Worm (Caenorhabditis elegans) whole organism, late embryonic: ENCODE measurements around the gene ZK1067.4.

ENCODE experiments used
- K09A11.1 ChIP-seq: sonication (generic microtip); optimal IDR thresholded peaks from 2 replicates; lab custom pipeline; 2017; ENCODE audit warnings: antibody characterized with exemption, mild to moderate bottlenecking, missing genetic modification characterization, missing compliant biosample characterization; ENCODE audit not compliant: insufficient read depth
- T23F11.4 ChIP-seq: fragments of 200-800 bp; sonication (Bioruptor generic); optimal IDR thresholded peaks from 2 replicates; lab custom pipeline; 2018; ENCODE audit warnings: mild to moderate bottlenecking, missing genetic modification characterization, missing compliant biosample characterization
- ama-1 ChIP-seq: fragments of 150-350 bp; optimal IDR thresholded peaks from 2 replicates; lab custom pipeline; 2014
- ceh-22 ChIP-seq: sonication (generic microtip); optimal IDR thresholded peaks from 2 replicates; lab custom pipeline; 2017; ENCODE audit warnings: missing biosample characterization, missing genetic modification characterization
- ets-4 ChIP-seq: sonication (generic microtip); optimal IDR thresholded peaks from 2 replicates; lab custom pipeline; 2016; ENCODE audit warnings: missing genetic modification characterization, missing compliant biosample characterization
- madf-2 ChIP-seq: sonication (generic microtip); optimal IDR thresholded peaks from 2 replicates; lab custom pipeline; 2017; ENCODE audit warnings: missing genetic modification characterization, missing compliant biosample characterization
- pag-3 ChIP-seq: sonication (generic microtip); optimal IDR thresholded peaks from 2 replicates; lab custom pipeline; 2016; ENCODE audit warnings: missing compliant biosample characterization, missing genetic modification characterization, borderline replicate concordance
- pha-2 ChIP-seq: sonication (generic microtip); optimal IDR thresholded peaks from 2 replicates; lab custom pipeline; 2017; ENCODE audit warnings: mild to moderate bottlenecking, missing genetic modification characterization, missing compliant biosample characterization
- tbx-2 ChIP-seq: sonication (generic microtip); optimal IDR thresholded peaks from 2 replicates; lab custom pipeline; 2016; ENCODE audit warnings: missing genetic modification characterization, missing compliant biosample characterization
- unc-86 ChIP-seq: sonication (generic microtip); optimal IDR thresholded peaks from 2 replicates; lab custom pipeline; 2016; ENCODE audit warnings: missing genetic modification characterization, missing compliant biosample characterization

DNA sequence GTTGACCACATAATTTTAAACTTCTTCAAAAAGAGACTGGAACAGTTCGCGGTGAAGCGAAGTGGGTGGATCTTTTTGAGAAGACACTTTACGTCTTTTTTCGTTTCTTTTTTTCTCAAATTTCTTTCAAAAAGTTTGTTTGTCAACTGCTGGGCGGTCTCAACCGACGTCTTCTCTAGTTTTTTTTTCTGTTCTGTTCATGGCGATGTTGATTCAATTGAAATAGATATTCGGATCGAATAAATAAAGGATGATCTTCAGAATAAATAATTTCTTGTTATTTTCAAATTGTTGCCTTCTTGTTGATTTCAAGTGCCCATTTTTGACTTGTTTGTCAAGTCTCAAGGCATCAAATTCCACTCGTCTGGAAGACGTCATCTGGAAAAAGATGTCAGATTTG is 40.2 kb downstream of the ZK1067.4 start, which contains the start of gene T26C5.4:
- TF ChIP-seq ama-1: no peak
- no peak for TF ChIP-seq pag-3 (tag; lab: Kevin White, UChicago)
- TF ChIP-seq ets-4 (tag; lab: Kevin White, UChicago): no peak
- TF ChIP-seq madf-2 (tag; lab: Kevin White, UChicago): no peak
- no peak for TF ChIP-seq K09A11.1
- no peak for TF ChIP-seq T23F11.4 (GFP tag; lab: Kevin White, UChicago)
- no peak for TF ChIP-seq unc-86
- no peak for TF ChIP-seq tbx-2
- TF ChIP-seq pha-2: no peak
- TF ChIP-seq ceh-22: no peak
